Worm (Caenorhabditis elegans) whole organism, L2 larva: ENCODE results near the gene Y45F3A.1.

Source experiments
- ama-1 ChIP-seq: fragments of 150-350 bp; optimal IDR thresholded peaks from 2 replicates; lab custom pipeline; 2018; ENCODE audit warnings: inconsistent platforms
- nhr-25 ChIP-seq: fragments of 150-350 bp; sonication (generic microtip); optimal IDR thresholded peaks from 3 replicates; lab custom pipeline; 2014; ENCODE audit warnings: missing biosample characterization, missing genetic modification characterization

- TF ChIP-seq nhr-25 (tag; lab: Kevin White, UChicago) (no peak), ama-1 (lab: Kevin White, UChicago) (no peak)
These were observed 41.5 kb upstream of the Y45F3A.1 start, which contains the start of gene Y39A1A.2 for ce11 chrIII:10603248-10603647.
